Fruit fly (Drosophila melanogaster) whole organism, prepupa: ENCODE measurements around the gene Mekk1.

Experiments
- CG1621 ChIP-seq: fragments of 200-800 bp; sonication (Bioruptor generic); optimal IDR thresholded peaks from 3 replicates; lab custom pipeline; 2018; ENCODE audit warnings: missing biosample characterization, mild to moderate bottlenecking, missing genetic modification characterization
- CG34406 ChIP-seq: fragments of 200-800 bp; sonication (Bioruptor generic); optimal IDR thresholded peaks from 3 replicates; lab custom pipeline; 2016; ENCODE audit warnings: missing biosample characterization, missing genetic modification characterization
- Met ChIP-seq: fragments of 200-800 bp; sonication (Bioruptor generic); optimal IDR thresholded peaks from 3 replicates; lab custom pipeline; 2016; ENCODE audit warnings: missing biosample characterization, missing genetic modification characterization
- Smox ChIP-seq: fragments of 200-800 bp; sonication (Bioruptor generic); optimal IDR thresholded peaks from 3 replicates; lab custom pipeline; 2016; ENCODE audit warnings: missing biosample characterization, missing genetic modification characterization

- TF ChIP-seq CG34406 (GFP tag; lab: Kevin White, UChicago): no peak
- TF ChIP-seq CG1621 (tag; lab: Kevin White, UChicago): no peak
- TF ChIP-seq Smox (GFP tag; lab: Kevin White, UChicago): no peak
- TF ChIP-seq Met (GFP tag; lab: Kevin White, UChicago): no peak
Measured at dm6 chr3R:18721368-18721767, 22.0 kb downstream of the Mekk1 start.
